Fruit fly (Drosophila melanogaster) S2 (cell line): ENCODE measurements around the gene RpS25.

Experiments used
- CG8478 ChIP-seq: fragments of >200 bp; optimal IDR thresholded peaks from 2 replicates; lab custom pipeline; 2018
- CTCF ChIP-seq, 2 experiments: fragments of >200 bp; optimal IDR thresholded peaks; 2 replicates each; lab custom pipeline; 2018

DNA sequence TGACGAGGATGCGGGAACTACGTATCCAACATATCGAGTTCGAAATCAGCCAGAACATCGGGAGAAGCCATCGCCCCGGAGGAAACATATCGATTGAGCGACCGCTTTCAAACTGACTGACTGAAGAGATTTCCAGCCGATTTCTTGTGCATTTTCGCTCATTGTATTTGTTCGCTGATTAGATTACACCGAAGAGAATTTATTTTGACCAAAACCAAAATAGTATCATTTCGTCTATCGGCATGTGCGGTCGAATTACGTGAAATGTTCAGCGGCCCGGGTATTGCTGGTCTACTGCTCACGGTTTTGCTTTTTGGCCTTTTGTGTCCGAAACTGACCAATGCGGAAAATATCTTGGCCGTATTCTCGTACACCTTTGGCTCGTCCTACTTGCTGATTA, 40.8 kb downstream of the RpS25 start, which contains the start of the genes Ugt304A1 and Ugt303A1:
- no peak for TF ChIP-seq CTCF (optimal IDR thresholded peaks at IDR 0.05; lab: Kevin White, UChicago)
- no peak for TF ChIP-seq CG8478 (lab: Kevin White, UChicago)
